Fruit fly (Drosophila melanogaster): ENCODE measurements around the gene Sfp26Ac.

DNA sequence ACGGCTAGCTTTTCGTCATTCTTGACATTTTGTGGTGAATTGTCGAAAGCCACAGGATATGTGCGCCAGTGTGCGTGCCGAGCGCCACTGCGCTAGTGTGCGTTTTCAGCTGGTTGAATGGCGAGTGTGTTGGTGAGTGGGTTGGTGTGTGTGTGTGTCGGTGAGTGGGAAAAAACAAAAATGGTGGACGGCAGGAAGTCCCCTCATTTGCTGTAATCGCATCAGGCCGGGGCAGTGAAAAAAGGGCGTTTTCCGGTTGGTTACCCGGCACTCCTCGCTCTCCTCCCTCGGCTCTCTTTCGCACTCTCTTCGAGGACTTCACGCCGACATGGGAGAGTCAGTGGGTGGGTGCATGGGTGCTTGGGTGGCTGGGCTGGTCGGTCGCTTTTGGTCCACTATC lies 40.6 kb upstream of the Sfp26Ac start:
- no peak for TF ChIP-seq Myc (optimal IDR thresholded peaks at IDR 0.05)
- no peak for TF ChIP-seq foxo (GFP tag; optimal IDR thresholded peaks at IDR 0.05)
- no peak for TF ChIP-seq dsf (GFP tag; optimal IDR thresholded peaks at IDR 0.05; ENCODE audit: borderline replicate concordance)
- no peak for TF ChIP-seq dmrt93B (GFP tag; optimal IDR thresholded peaks at IDR 0.05)
- TF ChIP-seq CG32264 (GFP tag; optimal IDR thresholded peaks at IDR 0.05), result no peak
- no peak for TF ChIP-seq CrebA (GFP tag; optimal IDR thresholded peaks at IDR 0.05; ENCODE audit: borderline replicate concordance)
- TF ChIP-seq N (GFP tag; optimal IDR thresholded peaks at IDR 0.05), result no peak
- no peak for TF ChIP-seq psq (GFP tag; optimal IDR thresholded peaks at IDR 0.05)

Measured in whole organism, wandering third instar larva.